Fruit fly (Drosophila melanogaster) whole organism, prepupa: ENCODE measurements around the gene CkIIbeta.

ENCODE experiments used
- Blimp-1 ChIP-seq: fragments of 200-800 bp; sonication (Bioruptor generic); optimal IDR thresholded peaks from 3 replicates; lab custom pipeline; 2017; ENCODE audit warnings: missing biosample characterization, missing genetic modification characterization, mild to moderate bottlenecking, moderate library complexity, missing genetic modification reagents
- CG10631 ChIP-seq: fragments of 200-800 bp; sonication (Bioruptor generic); optimal IDR thresholded peaks from 2 replicates; lab custom pipeline; 2016; ENCODE audit warnings: missing biosample characterization, missing genetic modification characterization
- CG10669 ChIP-seq: fragments of 200-800 bp; sonication (Bioruptor generic); optimal IDR thresholded peaks from 3 replicates; lab custom pipeline; 2018; ENCODE audit warnings: missing biosample characterization, mild to moderate bottlenecking, missing genetic modification characterization, moderate library complexity
- CG11294 ChIP-seq: fragments of 200-800 bp; sonication (Bioruptor generic); IDR thresholded peaks from 2 replicates; pipeline ENCODE4 v1.3.6; 2022; ENCODE audit warnings: missing biosample characterization, missing genetic modification characterization
- CG11762 ChIP-seq: fragments of 200-800 bp; sonication (Bioruptor generic); optimal IDR thresholded peaks from 3 replicates; lab custom pipeline; 2016; ENCODE audit warnings: missing biosample characterization, missing genetic modification characterization; ENCODE audit not compliant: insufficient read depth
- CG11902 ChIP-seq: fragments of 200-800 bp; sonication (Bioruptor generic); optimal IDR thresholded peaks from 3 replicates; lab custom pipeline; 2016; ENCODE audit warnings: missing biosample characterization, missing genetic modification characterization
- CG15336 ChIP-seq: fragments of 200-800 bp; sonication (Bioruptor generic); IDR thresholded peaks from 2 replicates; pipeline ENCODE4 v1.3.6; 2022; ENCODE audit warnings: missing biosample characterization, missing genetic modification characterization
- CG1621 ChIP-seq: fragments of 200-800 bp; sonication (Bioruptor generic); optimal IDR thresholded peaks from 3 replicates; lab custom pipeline; 2018; ENCODE audit warnings: missing biosample characterization, mild to moderate bottlenecking, missing genetic modification characterization
- CG16779 ChIP-seq: fragments of 200-800 bp; sonication (Bioruptor generic); optimal IDR thresholded peaks from 3 replicates; lab custom pipeline; 2017; ENCODE audit warnings: missing biosample characterization, mild to moderate bottlenecking, missing genetic modification characterization
- CG3032 ChIP-seq: fragments of 200-800 bp; optimal IDR thresholded peaks from 2 replicates; lab custom pipeline; 2019; ENCODE audit warnings: missing biosample characterization, mild to moderate bottlenecking, missing genetic modification characterization, moderate library complexity
- CG32006 ChIP-seq: fragments of 200-800 bp; sonication (Bioruptor generic); optimal IDR thresholded peaks from 3 replicates; lab custom pipeline; 2017; ENCODE audit warnings: missing biosample characterization, mild to moderate bottlenecking, missing genetic modification characterization
- CG34406 ChIP-seq: fragments of 200-800 bp; sonication (Bioruptor generic); optimal IDR thresholded peaks from 3 replicates; lab custom pipeline; 2016; ENCODE audit warnings: missing biosample characterization, missing genetic modification characterization
- CG4318 ChIP-seq: fragments of 200-800 bp; sonication (Bioruptor generic); optimal IDR thresholded peaks from 3 replicates; lab custom pipeline; 2017; ENCODE audit warnings: missing biosample characterization, mild to moderate bottlenecking, missing genetic modification characterization
- CG6163 ChIP-seq: fragments of 200-800 bp; sonication (Bioruptor generic); IDR thresholded peaks from 3 replicates; pipeline ENCODE4 v1.3.6; 2022; ENCODE audit warnings: missing biosample characterization, missing genetic modification characterization
- CG6792 ChIP-seq: fragments of 200-800 bp; sonication (Bioruptor generic); optimal IDR thresholded peaks from 3 replicates; lab custom pipeline; 2016; ENCODE audit warnings: missing biosample characterization, missing genetic modification characterization
- CG6808 ChIP-seq: fragments of 200-800 bp; sonication (Bioruptor generic); optimal IDR thresholded peaks from 3 replicates; lab custom pipeline; 2017; ENCODE audit warnings: missing biosample characterization, missing genetic modification characterization, mild to moderate bottlenecking, moderate library complexity, missing genetic modification reagents
- CG6854 ChIP-seq: fragments of 200-800 bp; sonication (Bioruptor generic); optimal IDR thresholded peaks from 2 replicates; lab custom pipeline; 2017; ENCODE audit warnings: missing biosample characterization, mild to moderate bottlenecking, missing genetic modification characterization
- CG7368 ChIP-seq: fragments of 200-800 bp; sonication (Bioruptor generic); optimal IDR thresholded peaks from 3 replicates; lab custom pipeline; 2016; ENCODE audit warnings: missing biosample characterization, missing genetic modification characterization
- CG8319 ChIP-seq: fragments of 200-800 bp; sonication (Bioruptor generic); optimal IDR thresholded peaks from 3 replicates; lab custom pipeline; 2016; ENCODE audit warnings: missing biosample characterization, missing genetic modification characterization
- CG8632 ChIP-seq: fragments of 200-800 bp; sonication (Bioruptor generic); optimal IDR thresholded peaks from 3 replicates; lab custom pipeline; 2016; ENCODE audit warnings: missing biosample characterization, missing genetic modification characterization
- CG9139 ChIP-seq: fragments of 200-800 bp; sonication (Bioruptor generic); optimal IDR thresholded peaks from 3 replicates; lab custom pipeline; 2017; ENCODE audit warnings: missing biosample characterization, mild to moderate bottlenecking, missing genetic modification characterization
- Eip75B ChIP-seq: fragments of 200-800 bp; sonication (Bioruptor generic); optimal IDR thresholded peaks from 3 replicates; lab custom pipeline; 2016; ENCODE audit warnings: missing biosample characterization, missing genetic modification characterization
- Eip78C ChIP-seq: fragments of 200-800 bp; sonication (Bioruptor generic); peaks from one replicate; lab custom pipeline; 2016; ENCODE audit warnings: missing biosample characterization, missing genetic modification characterization
- Eip93F ChIP-seq: fragments of 200-800 bp; sonication (Bioruptor generic); optimal IDR thresholded peaks from 2 replicates; lab custom pipeline; 2016; ENCODE audit warnings: missing biosample characterization, mild to moderate bottlenecking, missing genetic modification characterization
- Ets21C ChIP-seq: fragments of 200-800 bp; sonication (Bioruptor generic); optimal IDR thresholded peaks from 3 replicates; lab custom pipeline; 2016; ENCODE audit warnings: missing biosample characterization, missing genetic modification characterization
- Ets96B ChIP-seq: fragments of 200-800 bp; optimal IDR thresholded peaks from 2 replicates; lab custom pipeline; 2019; ENCODE audit warnings: missing biosample characterization, mild to moderate bottlenecking, missing genetic modification characterization, moderate library complexity
- Gug ChIP-seq: fragments of 200-800 bp; sonication (Bioruptor generic); IDR thresholded peaks from 2 replicates; pipeline ENCODE4 v1.3.6; 2022; ENCODE audit warnings: missing biosample characterization, missing genetic modification characterization
- Hr38 ChIP-seq: sonication (Bioruptor generic); optimal IDR thresholded peaks from 2 replicates; lab custom pipeline; 2016; ENCODE audit warnings: missing biosample characterization, missing genetic modification characterization
- Hr39 ChIP-seq: fragments of 200-800 bp; sonication (Bioruptor generic); optimal IDR thresholded peaks from 2 replicates; lab custom pipeline; 2016; ENCODE audit warnings: missing biosample characterization, missing genetic modification characterization
- Met ChIP-seq: fragments of 200-800 bp; sonication (Bioruptor generic); optimal IDR thresholded peaks from 3 replicates; lab custom pipeline; 2016; ENCODE audit warnings: missing biosample characterization, missing genetic modification characterization
- OdsH ChIP-seq: fragments of 200-800 bp; sonication (Bioruptor generic); optimal IDR thresholded peaks from 3 replicates; lab custom pipeline; 2016; ENCODE audit warnings: missing biosample characterization, missing genetic modification characterization
- Smox ChIP-seq: fragments of 200-800 bp; sonication (Bioruptor generic); optimal IDR thresholded peaks from 3 replicates; lab custom pipeline; 2016; ENCODE audit warnings: missing biosample characterization, missing genetic modification characterization
- Sox102F ChIP-seq: fragments of 200-800 bp; sonication (Bioruptor generic); optimal IDR thresholded peaks from 2 replicates; lab custom pipeline; 2016; ENCODE audit warnings: missing biosample characterization, mild to moderate bottlenecking, missing genetic modification characterization
- Sox14 ChIP-seq: fragments of 200-800 bp; sonication (Bioruptor generic); optimal IDR thresholded peaks from 3 replicates; lab custom pipeline; 2016; ENCODE audit warnings: missing biosample characterization, missing genetic modification characterization
- Sox15 ChIP-seq: fragments of 200-800 bp; sonication (Bioruptor generic); optimal IDR thresholded peaks from 3 replicates; lab custom pipeline; 2016; ENCODE audit warnings: missing biosample characterization, missing genetic modification characterization
- achi ChIP-seq: fragments of 200-800 bp; sonication (Bioruptor generic); optimal IDR thresholded peaks from 3 replicates; lab custom pipeline; 2016; ENCODE audit warnings: missing biosample characterization, missing genetic modification characterization
- cyc ChIP-seq: fragments of 200-800 bp; sonication (Bioruptor generic); optimal IDR thresholded peaks from 3 replicates; lab custom pipeline; 2016; ENCODE audit warnings: missing biosample characterization, missing genetic modification characterization
- dac ChIP-seq: fragments of 200-800 bp; sonication (Bioruptor generic); optimal IDR thresholded peaks from 2 replicates; lab custom pipeline; 2017; ENCODE audit warnings: missing biosample characterization, mild to moderate bottlenecking, missing genetic modification characterization
- dsx ChIP-seq: fragments of 200-800 bp; optimal IDR thresholded peaks from 3 replicates; lab custom pipeline; 2019; ENCODE audit warnings: missing biosample characterization, mild to moderate bottlenecking, missing genetic modification characterization, moderate library complexity; ENCODE audit not compliant: poor library complexity, severe bottlenecking
- eg ChIP-seq: fragments of 200-800 bp; sonication (Bioruptor generic); IDR thresholded peaks from 3 replicates; pipeline ENCODE4 v1.3.6; 2022; ENCODE audit warnings: missing biosample characterization, missing genetic modification characterization
- esn ChIP-seq: fragments of 200-800 bp; sonication (Bioruptor generic); optimal IDR thresholded peaks from 2 replicates; lab custom pipeline; 2016; ENCODE audit warnings: missing biosample characterization, mild to moderate bottlenecking, missing genetic modification characterization, moderate library complexity
- fd85E ChIP-seq: fragments of 200-800 bp; sonication (Bioruptor generic); optimal IDR thresholded peaks from 3 replicates; lab custom pipeline; 2016; ENCODE audit warnings: missing biosample characterization, missing genetic modification characterization
- lz ChIP-seq: fragments of 200-800 bp; sonication (Bioruptor generic); optimal IDR thresholded peaks from 3 replicates; lab custom pipeline; 2016; ENCODE audit warnings: missing biosample characterization, missing genetic modification characterization
- net ChIP-seq: fragments of 200-800 bp; sonication (Bioruptor generic); optimal IDR thresholded peaks from 3 replicates; lab custom pipeline; 2016; ENCODE audit warnings: missing biosample characterization, missing genetic modification characterization
- pdm3 ChIP-seq: fragments of 200-800 bp; sonication (Bioruptor generic); optimal IDR thresholded peaks from 3 replicates; lab custom pipeline; 2016; ENCODE audit warnings: missing biosample characterization, missing genetic modification characterization
- salr ChIP-seq, 2 experiments: fragments of 200-800 bp; sonication (Bioruptor generic); optimal IDR thresholded peaks; 3 replicates each; lab custom pipeline; 2016 to 2018; ENCODE audit warnings: missing biosample characterization in 2 of 2, missing genetic modification characterization in 2 of 2, mild to moderate bottlenecking in 1 of 2
- spab ChIP-seq: fragments of 200-800 bp; sonication (Bioruptor generic); optimal IDR thresholded peaks from 2 replicates; lab custom pipeline; 2017; ENCODE audit warnings: missing biosample characterization, mild to moderate bottlenecking, missing genetic modification characterization, missing genetic modification reagents
- ss ChIP-seq, 2 experiments: fragments of 200-800 bp; sonication (Bioruptor generic); optimal IDR thresholded peaks; 2 replicates in 1 of 2; 3 replicates in 1 of 2; lab custom pipeline; 2017 to 2018; ENCODE audit warnings: mild to moderate bottlenecking in 2 of 2, missing biosample characterization in 2 of 2, missing genetic modification characterization in 2 of 2, moderate library complexity in 1 of 2
- svp ChIP-seq: fragments of 200-800 bp; sonication (Bioruptor generic); peaks from one replicate; lab custom pipeline; 2016; ENCODE audit warnings: missing biosample characterization, missing genetic modification characterization
- topi ChIP-seq: fragments of 200-800 bp; sonication (Bioruptor generic); optimal IDR thresholded peaks from 3 replicates; lab custom pipeline; 2016; ENCODE audit warnings: missing biosample characterization, missing genetic modification characterization

CkIIbeta gene

DNA sequence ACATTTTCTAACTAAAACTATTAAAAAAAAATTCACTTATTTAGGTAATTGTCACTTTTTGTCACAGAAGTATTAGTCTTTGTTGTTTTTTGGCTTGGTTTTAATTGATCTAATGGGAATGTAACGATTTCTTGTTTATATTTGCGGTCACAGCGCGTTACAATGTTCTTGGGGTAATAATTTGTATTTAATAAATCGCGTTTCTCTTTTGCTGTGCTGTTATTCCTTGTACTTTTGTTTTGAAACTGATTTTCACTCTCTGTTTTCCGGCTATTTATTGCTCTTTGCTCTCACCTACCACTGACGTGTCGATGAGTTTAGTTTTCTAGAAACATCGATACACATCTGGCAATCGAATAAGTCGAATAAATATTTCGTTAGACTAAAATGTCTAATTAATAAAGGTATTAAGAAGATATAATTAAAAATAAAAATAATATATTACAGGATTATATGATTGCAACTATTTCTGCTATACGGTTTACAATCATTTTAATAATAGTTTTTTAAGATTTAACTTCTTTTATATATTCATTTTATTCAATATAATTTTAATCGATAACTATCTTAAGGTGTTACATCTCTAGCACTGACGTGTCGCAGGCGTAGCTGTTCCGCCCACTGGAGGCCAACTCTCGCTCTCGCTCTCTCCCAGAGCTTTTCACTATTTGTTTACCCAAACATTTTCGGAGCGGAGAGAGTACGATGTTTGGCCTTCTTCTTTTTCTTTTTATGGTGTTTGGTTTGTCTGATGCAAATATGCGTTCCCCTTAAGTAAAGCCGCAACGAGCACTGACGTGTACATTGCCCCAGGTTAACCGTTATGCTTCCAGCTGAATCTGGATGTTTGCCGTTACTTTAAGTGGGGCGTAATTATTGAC lies 14.8 kb downstream of the CkIIbeta start, which contains the start of gene Hsc70-3:
Gene Hsc70-3, minus strand, starts transcription at position 251 of the 881 bp plus-strand sequence.
- TF ChIP-seq CG11762 (no peak), CG7368 (GFP tag; lab: Kevin White, UChicago) (no peak), eg (GFP tag; lab: Robert Waterston, UW) (no peak; the same call in 2 of the 3 replicates), Ets96B (tag; lab: Kevin White, UChicago) (no peak), cyc (GFP tag; lab: Kevin White, UChicago) (no peak), dsx (GFP tag; lab: Kevin White, UChicago) (peak; percentile 30), CG4318 (GFP tag; lab: Kevin White, UChicago) (no peak), dac (GFP tag; lab: Kevin White, UChicago) (no peak), CG10669 (GFP tag; lab: Kevin White, UChicago) (no peak), CG10631 (GFP tag; lab: Kevin White, UChicago) (peak; percentile 13), esn (GFP tag; lab: Kevin White, UChicago) (peak; percentile 28), CG6854 (GFP tag; lab: Kevin White, UChicago) (peak; percentile 63), Hr39 (GFP tag; lab: Kevin White, UChicago) (no peak), net (GFP tag; lab: Kevin White, UChicago) (no peak), Hr38 (GFP tag; lab: Kevin White, UChicago) (no peak), CG3032 (tag; lab: Kevin White, UChicago) (peak; percentile 13), topi (GFP tag; lab: Kevin White, UChicago) (peak; percentile 10), Sox14 (GFP tag; lab: Kevin White, UChicago) (no peak), CG6792 (GFP tag; lab: Kevin White, UChicago) (no peak), fd85E (GFP tag; lab: Kevin White, UChicago) (no peak), CG34406 (GFP tag; lab: Kevin White, UChicago) (peak; percentile 12), CG16779 (tag; lab: Kevin White, UChicago) (no peak), CG1621 (no peak), Sox102F (GFP tag; lab: Kevin White, UChicago) (peak; percentile 42), Gug (GFP tag; lab: Robert Waterston, UW) (no peak), achi (GFP tag; lab: Kevin White, UChicago) (peak; percentile 11), svp (GFP tag; lab: Kevin White, UChicago) (peak; percentile 55), spab (GFP tag; lab: Kevin White, UChicago) (no peak), CG8632 (GFP tag; lab: Kevin White, UChicago) (no peak), CG32006 (GFP tag; lab: Kevin White, UChicago) (peak; percentile 0), CG9139 (peak; percentile 21), Eip75B (GFP tag; lab: Kevin White, UChicago) (no peak), Smox (no peak), Eip93F (GFP tag; lab: Kevin White, UChicago) (no peak), Eip78C (GFP tag; lab: Kevin White, UChicago) (peak; percentile 81), salr (GFP tag; optimal IDR thresholded peaks at IDR 0.05; lab: Kevin White, UChicago) (no peak), lz (GFP tag; lab: Kevin White, UChicago) (no peak), Blimp-1 (no peak), ss (GFP tag; optimal IDR thresholded peaks at IDR 0.05; lab: Kevin White, UChicago) (peak; percentile 38 to 53), OdsH (GFP tag; lab: Kevin White, UChicago) (no peak), CG11294 (GFP tag; lab: Robert Waterston, UW) (no peak), Met (GFP tag; lab: Kevin White, UChicago) (peak; percentile 28), CG11902 (GFP tag; lab: Kevin White, UChicago) (no peak), Ets21C (GFP tag; lab: Kevin White, UChicago) (no peak), CG6163 (GFP tag; lab: Robert Waterston, UW) (peak; percentile 16; the same call in 1 of the 3 replicates), CG6808 (GFP tag; lab: Kevin White, UChicago) (peak; percentile 29), Sox15 (no peak), pdm3 (GFP tag; lab: Kevin White, UChicago) (no peak), CG15336 (GFP tag; lab: Robert Waterston, UW) (peak; percentile 18; the same call in 1 of the 2 replicates), CG8319 (GFP tag; lab: Kevin White, UChicago) (no peak)
